Worm (Caenorhabditis elegans): ENCODE measurements around the gene Y6E2A.10.

Y6E2A.10 gene

ce11 chrV:15710401-15710800, 20.0 kb downstream of the Y6E2A.10 start, which contains the start of gene Y6E2A.1:
Y6E2A.1 (minus strand) TSS chrV:15710501.
- TF ChIP-seq cey-2 (tag; optimal IDR thresholded peaks at IDR 0.05; ENCODE audit: borderline replicate concordance, insufficient read depth) (no peak), daf-12 (tag; optimal IDR thresholded peaks at IDR 0.05) (no peak), mdt-29 (GFP tag; IDR thresholded peaks at IDR 0.05) (no peak), rbr-2 (tag; optimal IDR thresholded peaks at IDR 0.05) (no peak), nhr-48 (tag; optimal IDR thresholded peaks at IDR 0.05) (no peak), lir-3 (tag; optimal IDR thresholded peaks at IDR 0.05) (no peak), mxl-2 (GFP tag; conservative IDR thresholded peaks at IDR 0.05) (no peak), spr-3 (GFP tag; optimal IDR thresholded peaks at IDR 0.05) (no peak), nhr-76 (tag; optimal IDR thresholded peaks at IDR 0.05) (no peak), nhr-237 (tag; optimal IDR thresholded peaks at IDR 0.05) (no peak), fos-1 (tag; optimal IDR thresholded peaks at IDR 0.05) (no peak), F37D6.2 (tag; optimal IDR thresholded peaks at IDR 0.05) (no peak), ceh-82 (tag; optimal IDR thresholded peaks at IDR 0.05) (no peak), mep-1 (tag; optimal IDR thresholded peaks at IDR 0.05) (no peak), nhr-77 (tag; optimal IDR thresholded peaks at IDR 0.05) (no peak), set-16 (GFP tag; IDR thresholded peaks at IDR 0.05) (no peak), daf-19 (GFP tag; conservative IDR thresholded peaks at IDR 0.05) (no peak), saeg-2 (GFP tag; IDR thresholded peaks at IDR 0.05) (no peak)

- no peak for TF ChIP-seq mep-1 (tag; optimal IDR thresholded peaks at IDR 0.05)
- no peak for TF ChIP-seq madf-9 (GFP tag; conservative IDR thresholded peaks at IDR 0.05)
- no peak for TF ChIP-seq madf-5 (GFP tag; IDR thresholded peaks at IDR 0.05)
- peak; percentile 55 for TF ChIP-seq nhr-28 (tag; optimal IDR thresholded peaks at IDR 0.05)
- TF ChIP-seq zip-11 (GFP tag; IDR thresholded peaks at IDR 0.05): no peak
- no peak for TF ChIP-seq snpc-4 (tag; optimal IDR thresholded peaks at IDR 0.05)
- TF ChIP-seq duxl-1 (tag; optimal IDR thresholded peaks at IDR 0.05; ENCODE audit: poor library complexity): no peak
- TF ChIP-seq dve-1 (tag; optimal IDR thresholded peaks at IDR 0.05; ENCODE audit: insufficient read depth): no peak
- TF ChIP-seq ceh-20 (GFP tag; IDR thresholded peaks at IDR 0.05): 0 out of 2 replicates have a peak, but pooled peaks have one; percentile 20
- TF ChIP-seq unc-62 (GFP tag; optimal IDR thresholded peaks at IDR 0.05 in 1 of 2): peak in 1 of 2 experiments; percentile 81
- no peak for TF ChIP-seq unc-62 (tag; optimal IDR thresholded peaks at IDR 0.05)
- TF ChIP-seq tra-1 (GFP tag; IDR thresholded peaks at IDR 0.05): 0 out of 2 replicates have a peak, but pooled peaks have one; percentile 31
- TF ChIP-seq ceh-32 (tag; optimal IDR thresholded peaks at IDR 0.05; ENCODE audit: poor library complexity): no peak
- no peak for TF ChIP-seq egl-43 (GFP tag; IDR thresholded peaks at IDR 0.05)
- TF ChIP-seq lin-13 (GFP tag; optimal IDR thresholded peaks at IDR 0.05): no peak
- TF ChIP-seq aly-2 (tag; optimal IDR thresholded peaks at IDR 0.05): no peak
Observed at ce11 chrV:15707982-15708381, 22.4 kb downstream of the Y6E2A.10 start.

ce11 chrV:15704745-15705144, 25.6 kb downstream of the Y6E2A.10 start, which contains the start of gene twk-34:
twk-34 (plus strand) TSS chrV:15704960.
- TF ChIP-seq F49E8.2 (tag; optimal IDR thresholded peaks at IDR 0.05; ENCODE audit: borderline replicate concordance) (no peak), dmd-6 (GFP tag; IDR thresholded peaks at IDR 0.05) (peak; percentile 21; the same call in 1 of the 2 replicates), nhr-28 (tag; optimal IDR thresholded peaks at IDR 0.05) (peak; percentile 7)

- TF ChIP-seq zip-2 (tag; optimal IDR thresholded peaks at IDR 0.05): no peak
Observed at ce11 chrV:15702263-15702662, 28.1 kb downstream of the Y6E2A.10 start, which contains the start of gene nhr-53. nhr-53 (minus strand) TSS chrV:15702363.

Data from whole organism, L4 larva.